Fruit fly (Drosophila melanogaster): ENCODE data around the gene Mur18B.

DNA sequence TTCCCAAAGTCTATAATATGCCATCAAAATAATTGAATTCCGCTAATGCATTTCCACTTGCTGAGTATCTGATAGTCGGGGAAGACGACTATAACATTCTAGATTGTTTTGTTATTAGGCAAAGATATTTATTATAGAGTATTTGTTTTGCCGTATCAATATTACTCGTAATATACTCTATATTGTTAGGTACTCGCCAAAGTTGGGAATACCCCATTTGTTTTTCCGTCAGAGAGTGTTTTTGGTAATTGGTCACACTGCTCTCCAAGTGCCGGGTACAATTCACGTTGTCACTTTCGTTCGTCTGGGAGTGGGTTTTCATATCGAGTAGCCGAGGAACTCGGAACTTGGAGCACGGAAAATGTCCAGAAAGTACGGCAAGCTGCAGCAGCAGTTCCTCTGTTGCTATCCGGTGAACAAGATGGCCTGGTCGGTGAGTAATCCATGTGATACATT is 30.4 kb downstream of the Mur18B start, which contains the start of gene CG7889:
- TF ChIP-seq CG12768 (GFP tag; optimal IDR thresholded peaks at IDR 0.05), result no peak
- TF ChIP-seq CG1620 (GFP tag; optimal IDR thresholded peaks at IDR 0.05), result no peak

Measured in whole organism, adult.